Worm (Caenorhabditis elegans) whole organism, midembryonic: Measurements from ENCODE around the gene fip-2.

Source experiments
- T22C8.4 ChIP-seq: fragments of 200-800 bp; sonication (Bioruptor generic); IDR thresholded peaks from 2 replicates; pipeline ENCODE4 v1.3.6; 2022; ENCODE audit warnings: missing genetic modification characterization, missing compliant biosample characterization
- cog-1 ChIP-seq: sonication (generic microtip); optimal IDR thresholded peaks from 2 replicates; lab custom pipeline; 2016; ENCODE audit warnings: missing genetic modification characterization, missing compliant biosample characterization
- flt-1 ChIP-seq: fragments of 200-800 bp; sonication (Bioruptor generic); IDR thresholded peaks from 2 replicates; pipeline ENCODE4 v1.3.6; 2022; ENCODE audit warnings: missing genetic modification characterization, missing compliant biosample characterization
- klf-2 ChIP-seq: fragments of 200-800 bp; sonication (Bioruptor generic); conservative IDR thresholded peaks from 2 replicates; pipeline ENCODE4 v1.3.6; 2022; ENCODE audit warnings: missing genetic modification reagents, missing genetic modification characterization, missing compliant biosample characterization
- med-1 ChIP-seq: sonication (generic microtip); optimal IDR thresholded peaks from 2 replicates; lab custom pipeline; 2017; ENCODE audit warnings: missing genetic modification characterization, mild to moderate bottlenecking, missing compliant biosample characterization, antibody characterized with exemption, missing genetic modification reagents; ENCODE audit not compliant: insufficient read depth
- ref-1 ChIP-seq: fragments of 200-800 bp; sonication (Bioruptor generic); conservative IDR thresholded peaks from 2 replicates; pipeline ENCODE4 v1.3.6; 2022; ENCODE audit warnings: missing genetic modification reagents, missing genetic modification characterization, missing compliant biosample characterization
- tab-1 ChIP-seq: fragments of 200-800 bp; sonication (Bioruptor generic); IDR thresholded peaks from 2 replicates; pipeline ENCODE4 v1.3.6; 2022; ENCODE audit warnings: missing genetic modification characterization, missing compliant biosample characterization
- ztf-23 ChIP-seq: fragments of 200-800 bp; sonication (Bioruptor generic); IDR thresholded peaks from 2 replicates; pipeline ENCODE4 v1.3.6; 2022; ENCODE audit warnings: missing genetic modification reagents, missing genetic modification characterization, missing compliant biosample characterization
- ztf-29 ChIP-seq: fragments of 200-800 bp; sonication (Bioruptor generic); IDR thresholded peaks from 2 replicates; pipeline ENCODE4 v1.3.6; 2022; ENCODE audit warnings: missing genetic modification reagents, missing genetic modification characterization, missing compliant biosample characterization

fip-2 gene

DNA sequence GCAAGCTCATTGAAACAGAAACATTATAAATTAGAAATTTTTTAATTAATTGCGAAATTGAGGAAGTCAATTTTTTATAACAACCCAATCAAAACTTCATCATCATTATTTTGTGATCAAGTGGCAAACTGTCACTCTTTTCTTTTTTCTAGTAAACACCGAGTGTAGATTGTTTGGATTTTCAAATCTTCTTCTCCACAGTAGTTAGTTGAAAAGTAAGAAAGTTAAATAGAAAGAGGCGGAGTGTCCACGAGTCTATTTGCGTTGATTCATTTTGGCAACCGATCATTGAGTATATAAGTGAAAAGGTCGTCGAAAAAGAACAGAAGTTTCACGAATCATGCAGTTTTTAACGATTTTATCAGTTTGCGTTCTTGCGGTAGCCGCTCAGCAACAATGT lies 41.5 kb downstream of the fip-2 start, which contains the start of gene pqn-31:
Gene pqn-31, plus strand, starts transcription at position 301 of the 400 bp plus-strand sequence.
- TF ChIP-seq klf-2 (GFP tag; lab: Robert Waterston, UW) (no peak), cog-1 (tag; lab: Kevin White, UChicago) (no peak), med-1 (GFP tag; lab: Kevin White, UChicago) (no peak), tab-1 (GFP tag; lab: Robert Waterston, UW) (no peak), flt-1 (GFP tag; lab: Robert Waterston, UW) (no peak), ztf-29 (GFP tag; lab: Robert Waterston, UW) (no peak), ztf-23 (no peak)

DNA sequence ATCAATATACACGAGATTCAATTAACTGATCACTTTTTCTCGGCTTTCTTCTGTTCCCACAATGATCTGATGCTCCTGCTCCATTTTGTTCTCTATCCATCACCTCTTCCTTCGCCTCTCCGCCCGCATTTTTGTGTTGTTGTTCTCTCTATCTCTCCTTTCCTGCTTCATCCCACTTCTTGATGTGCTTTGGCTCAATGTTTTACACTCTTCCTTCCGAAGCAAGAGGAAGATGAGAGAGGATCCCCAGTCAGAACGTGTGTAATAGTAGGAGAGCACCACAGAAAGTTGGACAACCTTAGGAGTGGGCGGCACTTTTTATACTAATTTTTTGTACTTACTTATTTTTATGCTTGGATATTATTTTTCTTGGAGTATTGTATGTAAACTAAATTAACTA lies 44.2 kb downstream of the fip-2 start:
- TF ChIP-seq ztf-23 (no peak), flt-1 (GFP tag; lab: Robert Waterston, UW) (no peak), ref-1 (GFP tag; lab: Robert Waterston, UW) (no peak), T22C8.4 (GFP tag; lab: Robert Waterston, UW) (no peak), tab-1 (GFP tag; lab: Robert Waterston, UW) (no peak), med-1 (GFP tag; lab: Kevin White, UChicago) (no peak), cog-1 (tag; lab: Kevin White, UChicago) (no peak), ztf-29 (GFP tag; lab: Robert Waterston, UW) (no peak), klf-2 (GFP tag; lab: Robert Waterston, UW) (no peak)

DNA sequence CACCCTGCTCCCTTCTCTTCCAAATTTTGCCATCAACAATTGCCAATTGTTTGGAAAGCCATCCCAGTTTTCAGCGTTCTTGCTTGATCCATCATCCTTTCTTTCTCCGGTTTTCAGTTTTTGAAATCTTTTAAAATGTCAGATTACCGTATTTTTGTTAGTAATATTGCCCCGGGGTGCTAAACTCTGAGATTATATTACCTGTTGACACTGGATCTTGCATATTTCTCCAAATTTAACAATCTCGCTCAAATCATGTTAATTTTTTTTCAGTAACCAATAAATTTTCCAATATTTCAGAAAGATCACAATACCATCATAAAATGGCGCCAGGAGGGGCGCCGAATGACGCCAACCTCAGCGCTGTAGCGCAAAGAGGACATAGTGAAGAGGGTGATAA lies 44.7 kb downstream of the fip-2 start, which contains the start of gene F21C10.7:
Gene F21C10.7, plus strand, starts transcription at position 301 of the 400 bp plus-strand sequence.
- TF ChIP-seq T22C8.4 (GFP tag; lab: Robert Waterston, UW) (no peak), ztf-23 (no peak), flt-1 (GFP tag; lab: Robert Waterston, UW) (no peak), med-1 (GFP tag; lab: Kevin White, UChicago) (no peak), tab-1 (GFP tag; lab: Robert Waterston, UW) (no peak), klf-2 (GFP tag; lab: Robert Waterston, UW) (no peak), ref-1 (GFP tag; lab: Robert Waterston, UW) (no peak)
